Worm (Caenorhabditis elegans) whole organism, young adult: Measurements from ENCODE around the gene srd-10.

Experiments used
- F52B5.7 ChIP-seq: sonication (generic microtip); optimal IDR thresholded peaks from 2 replicates; lab custom pipeline; 2016; ENCODE audit warnings: mild to moderate bottlenecking, missing genetic modification characterization, missing compliant biosample characterization
- Y56A3A.18 ChIP-seq: fragments of 200-800 bp; sonication (Bioruptor generic); IDR thresholded peaks from 2 replicates; pipeline ENCODE4 v1.3.6; 2022; ENCODE audit warnings: missing genetic modification reagents, missing genetic modification characterization, missing compliant biosample characterization
- attf-5 ChIP-seq: fragments of 200-800 bp; sonication (Bioruptor generic); optimal IDR thresholded peaks from 2 replicates; lab custom pipeline; 2018; ENCODE audit warnings: mild to moderate bottlenecking, missing genetic modification characterization, missing compliant biosample characterization
- pbrm-1 ChIP-seq: fragments of 200-800 bp; sonication (Bioruptor generic); IDR thresholded peaks from 2 replicates; pipeline ENCODE4 v1.3.6; 2022; ENCODE audit warnings: missing genetic modification reagents, missing genetic modification characterization, missing compliant biosample characterization

DNA sequence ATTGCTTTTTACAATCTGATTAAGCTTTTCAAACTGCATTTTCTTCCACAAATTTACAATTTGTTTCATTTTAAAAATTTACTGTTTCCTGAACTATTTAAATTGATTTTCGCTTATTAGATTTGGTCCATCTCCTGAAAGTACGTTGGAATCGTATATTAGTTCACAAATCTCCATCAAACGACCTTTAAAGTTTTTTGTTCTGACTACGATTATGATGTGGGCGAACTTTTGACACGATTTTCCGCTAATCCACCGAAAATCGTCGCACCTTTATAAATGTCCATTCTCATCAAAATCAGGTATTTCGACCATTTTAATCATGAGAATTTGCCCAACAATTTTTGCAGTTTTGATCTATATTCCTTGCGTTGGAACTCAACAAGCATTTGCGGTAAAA, 48.7 kb downstream of the srd-10 start, which contains the start of gene C08F11.1:
- TF ChIP-seq Y56A3A.18 = no peak
- TF ChIP-seq pbrm-1 (GFP tag; lab: Robert Waterston, UW) = no peak
- TF ChIP-seq attf-5 (GFP tag; lab: Kevin White, UChicago) = no peak
- TF ChIP-seq F52B5.7 (tag; lab: Kevin White, UChicago) = no peak
